Worm (Caenorhabditis elegans) whole organism, mixed stage, embryonic: ENCODE results near the gene tsp-12.

Experiments
- M03D4.4 ChIP-seq: sonication (generic microtip); optimal IDR thresholded peaks from 2 replicates; lab custom pipeline; 2017; ENCODE audit warnings: mild to moderate bottlenecking, missing genetic modification characterization, missing compliant biosample characterization
- bed-3 ChIP-seq: fragments of 200-800 bp; sonication (Bioruptor generic); optimal IDR thresholded peaks from 3 replicates; lab custom pipeline; 2018; ENCODE audit warnings: mild to moderate bottlenecking, missing genetic modification characterization, moderate library complexity, missing compliant biosample characterization
- ceh-39 ChIP-seq: fragments of 150-350 bp; optimal IDR thresholded peaks from 2 replicates; lab custom pipeline; 2014; ENCODE audit warnings: missing biosample characterization, missing genetic modification characterization
- ceh-43 ChIP-seq: fragments of 200-800 bp; sonication (Bioruptor generic); optimal IDR thresholded peaks from 2 replicates; lab custom pipeline; 2018; ENCODE audit warnings: mild to moderate bottlenecking, missing genetic modification characterization, moderate library complexity, missing compliant biosample characterization
- ces-1 ChIP-seq: fragments of 150-350 bp; optimal IDR thresholded peaks from 2 replicates; lab custom pipeline; 2014; ENCODE audit warnings: missing biosample characterization, missing genetic modification reagents, missing genetic modification characterization
- cnd-1 ChIP-seq: fragments of 200-800 bp; sonication (Bioruptor generic); optimal IDR thresholded peaks from 2 replicates; lab custom pipeline; 2018; ENCODE audit warnings: mild to moderate bottlenecking, missing genetic modification characterization, missing compliant biosample characterization
- drap-1 ChIP-seq: fragments of 200-800 bp; sonication (Bioruptor generic); optimal IDR thresholded peaks from 3 replicates; lab custom pipeline; 2018; ENCODE audit warnings: mild to moderate bottlenecking, missing genetic modification characterization, missing compliant biosample characterization
- elt-1 ChIP-seq: sonication (generic microtip); optimal IDR thresholded peaks from 2 replicates; lab custom pipeline; 2017; ENCODE audit warnings: missing genetic modification characterization, mild to moderate bottlenecking, missing compliant biosample characterization, antibody characterized with exemption, moderate library complexity, borderline replicate concordance; ENCODE audit not compliant: insufficient read depth
- elt-3 ChIP-seq: fragments of 150-350 bp; optimal IDR thresholded peaks from 2 replicates; lab custom pipeline; 2014; ENCODE audit warnings: missing biosample characterization, missing genetic modification characterization
- flh-1 ChIP-seq: fragments of 200-800 bp; sonication (Bioruptor generic); optimal IDR thresholded peaks from 2 replicates; lab custom pipeline; 2018; ENCODE audit warnings: mild to moderate bottlenecking, missing genetic modification characterization, moderate library complexity, missing compliant biosample characterization
- ham-2 ChIP-seq: fragments of 200-800 bp; sonication (Bioruptor generic); optimal IDR thresholded peaks from 2 replicates; lab custom pipeline; 2018; ENCODE audit warnings: mild to moderate bottlenecking, missing genetic modification characterization, missing compliant biosample characterization
- hlh-1 ChIP-seq: fragments of 150-350 bp; optimal IDR thresholded peaks from 2 replicates; lab custom pipeline; 2014; ENCODE audit warnings: missing biosample characterization, missing genetic modification reagents, missing genetic modification characterization
- lin-13 ChIP-seq: fragments of 150-350 bp; optimal IDR thresholded peaks from 2 replicates; lab custom pipeline; 2014; ENCODE audit warnings: missing biosample characterization, missing genetic modification characterization
- lin-32 ChIP-seq: fragments of 200-800 bp; sonication (Bioruptor generic); optimal IDR thresholded peaks from 2 replicates; lab custom pipeline; 2018; ENCODE audit warnings: mild to moderate bottlenecking, missing genetic modification characterization, missing compliant biosample characterization
- lsy-2 ChIP-seq: fragments of 150-350 bp; optimal IDR thresholded peaks from 2 replicates; lab custom pipeline; 2014; ENCODE audit warnings: missing biosample characterization, missing genetic modification characterization
- mab-5 ChIP-seq: fragments of 150-350 bp; optimal IDR thresholded peaks from 2 replicates; lab custom pipeline; 2014; ENCODE audit warnings: missing biosample characterization, missing genetic modification characterization
- mep-1 ChIP-seq: fragments of 150-350 bp; optimal IDR thresholded peaks from 2 replicates; lab custom pipeline; 2017; ENCODE audit warnings: missing biosample characterization, missing genetic modification reagents, missing genetic modification characterization, inconsistent platforms
- mls-2 ChIP-seq: sonication (generic microtip); optimal IDR thresholded peaks from 2 replicates; lab custom pipeline; 2016; ENCODE audit warnings: mild to moderate bottlenecking, missing genetic modification characterization, moderate library complexity, missing compliant biosample characterization
- nhr-12 ChIP-seq: fragments of 150-350 bp; optimal IDR thresholded peaks from 2 replicates; lab custom pipeline; 2014; ENCODE audit warnings: missing biosample characterization, missing genetic modification characterization
- nhr-2 ChIP-seq: fragments of 150-350 bp; optimal IDR thresholded peaks from 2 replicates; lab custom pipeline; 2014; ENCODE audit warnings: missing biosample characterization, missing genetic modification characterization
- nhr-237 ChIP-seq: fragments of 150-350 bp; optimal IDR thresholded peaks from 2 replicates; lab custom pipeline; 2014; ENCODE audit warnings: missing biosample characterization, missing genetic modification characterization
- nhr-28 ChIP-seq: fragments of 150-350 bp; optimal IDR thresholded peaks from 2 replicates; lab custom pipeline; 2014; ENCODE audit warnings: missing biosample characterization, missing genetic modification characterization
- nhr-76 ChIP-seq: sonication (generic microtip); optimal IDR thresholded peaks from 2 replicates; lab custom pipeline; 2017; ENCODE audit warnings: missing biosample characterization, missing genetic modification characterization
- pha-4 ChIP-seq: fragments of 150-350 bp; optimal IDR thresholded peaks from 2 replicates; lab custom pipeline; 2018; ENCODE audit warnings: missing biosample characterization, missing genetic modification reagents, missing genetic modification characterization
- sem-2 ChIP-seq: fragments of 200-800 bp; sonication (Bioruptor generic); optimal IDR thresholded peaks from 2 replicates; lab custom pipeline; 2018; ENCODE audit warnings: mild to moderate bottlenecking, missing genetic modification characterization, missing compliant biosample characterization
- snpc-4 ChIP-seq: fragments of 150-350 bp; optimal IDR thresholded peaks from 2 replicates; lab custom pipeline; 2014; ENCODE audit warnings: missing biosample characterization, missing genetic modification characterization
- sptf-1 ChIP-seq: sonication (generic microtip); optimal IDR thresholded peaks from 2 replicates; lab custom pipeline; 2017; ENCODE audit warnings: mild to moderate bottlenecking, missing genetic modification characterization, moderate library complexity, missing compliant biosample characterization
- tbx-8 ChIP-seq: fragments of 200-800 bp; sonication (Bioruptor generic); optimal IDR thresholded peaks from 2 replicates; lab custom pipeline; 2018; ENCODE audit warnings: mild to moderate bottlenecking, missing genetic modification characterization, moderate library complexity, missing compliant biosample characterization
- unc-120 ChIP-seq: sonication (generic microtip); optimal IDR thresholded peaks from 2 replicates; lab custom pipeline; 2017; ENCODE audit warnings: missing genetic modification characterization, missing compliant biosample characterization; ENCODE audit not compliant: poor library complexity, severe bottlenecking
- unc-39 ChIP-seq: fragments of 150-350 bp; optimal IDR thresholded peaks from 2 replicates; lab custom pipeline; 2014; ENCODE audit warnings: missing biosample characterization, missing genetic modification characterization
- unc-62 ChIP-seq: fragments of 150-350 bp; optimal IDR thresholded peaks from 2 replicates; lab custom pipeline; 2014; ENCODE audit warnings: missing biosample characterization, missing genetic modification reagents, missing genetic modification characterization
- zip-8 ChIP-seq: fragments of 150-350 bp; optimal IDR thresholded peaks from 2 replicates; lab custom pipeline; 2014; ENCODE audit warnings: missing biosample characterization, missing genetic modification characterization
- ztf-11 ChIP-seq: fragments of 150-350 bp; optimal IDR thresholded peaks from 2 replicates; lab custom pipeline; 2014; ENCODE audit warnings: missing biosample characterization, missing genetic modification characterization

The tsp-12 gene

ce11 chrIV:10150552-10151004, at the start of gene tsp-12:
Gene tsp-12 (minus strand): TSS chrIV:10150602.
- TF ChIP-seq sptf-1 (tag; lab: Kevin White, UChicago) (peak; percentile 27), M03D4.4 (tag; lab: Kevin White, UChicago) (no peak), elt-3 (no peak), ces-1 (peak; percentile 83), flh-1 (GFP tag; lab: Kevin White, UChicago) (no peak), unc-39 (tag; lab: Kevin White, UChicago) (no peak), unc-120 (no peak), cnd-1 (tag; lab: Kevin White, UChicago) (no peak), lsy-2 (tag; lab: Kevin White, UChicago) (no peak), nhr-12 (no peak)

- TF ChIP-seq lsy-2 (tag; lab: Kevin White, UChicago) (peak; percentile 49), ces-1 (no peak)
Measured at ce11 chrIV:10197317-10197867, 47.0 kb upstream of the tsp-12 start, which contains the start of gene gon-4. Gene gon-4 (plus strand): TSS chrIV:10197817.

ce11 chrIV:10194345-10194744, 43.9 kb upstream of the tsp-12 start, which contains the start of gene ptrg-1:
Gene ptrg-1 (minus strand): TSS chrIV:10194445.
- TF ChIP-seq bed-3 (GFP tag; lab: Kevin White, UChicago) = no peak
- TF ChIP-seq lin-13 (tag; lab: Kevin White, UChicago) = no peak
- TF ChIP-seq pha-4 (tag; lab: Kevin White, UChicago) = no peak
- no peak for TF ChIP-seq snpc-4 (tag; lab: Kevin White, UChicago)
- no peak for TF ChIP-seq drap-1 (GFP tag; lab: Kevin White, UChicago)
- TF ChIP-seq ham-2 = no peak
- TF ChIP-seq nhr-28 = no peak
- TF ChIP-seq ceh-43 = no peak
- TF ChIP-seq lin-32 (GFP tag; lab: Kevin White, UChicago) = no peak
- no peak for TF ChIP-seq nhr-76
- no peak for TF ChIP-seq nhr-12
- TF ChIP-seq elt-3 = no peak
- no peak for TF ChIP-seq cnd-1 (tag; lab: Kevin White, UChicago)
- no peak for TF ChIP-seq unc-62
- no peak for TF ChIP-seq nhr-237 (tag; lab: Kevin White, UChicago)

ce11 chrIV:10191498-10191897, 41.1 kb upstream of the tsp-12 start:
- no peak for TF ChIP-seq elt-3
- peak; percentile 77 for TF ChIP-seq ces-1
- no peak for TF ChIP-seq ztf-11

ce11 chrIV:10190586-10190985, 40.2 kb upstream of the tsp-12 start:
- no peak for TF ChIP-seq mls-2 (tag; lab: Kevin White, UChicago)
- peak; percentile 87 for TF ChIP-seq cnd-1 (tag; lab: Kevin White, UChicago)

- TF ChIP-seq ces-1 (peak; percentile 87), sem-2 (GFP tag; lab: Kevin White, UChicago) (no peak), nhr-237 (tag; lab: Kevin White, UChicago) (no peak)
Measured at ce11 chrIV:10188505-10188904, 38.1 kb upstream of the tsp-12 start.

ce11 chrIV:10180133-10180749, 29.8 kb upstream of the tsp-12 start, which contains the start of gene gta-1:
Gene gta-1 (plus strand): TSS chrIV:10180660.
- no peak for TF ChIP-seq lin-32 (GFP tag; lab: Kevin White, UChicago)
- no peak for TF ChIP-seq elt-3
- TF ChIP-seq elt-1 (tag; lab: Kevin White, UChicago) = no peak
- TF ChIP-seq mls-2 (tag; lab: Kevin White, UChicago) = no peak
- no peak for TF ChIP-seq snpc-4 (tag; lab: Kevin White, UChicago)
- no peak for TF ChIP-seq M03D4.4 (tag; lab: Kevin White, UChicago)
- TF ChIP-seq mep-1 (tag; lab: Kevin White, UChicago) = no peak
- TF ChIP-seq flh-1 (GFP tag; lab: Kevin White, UChicago) = no peak
- TF ChIP-seq zip-8 (tag; lab: Kevin White, UChicago) = no peak
- TF ChIP-seq ces-1 = peak; percentile 35
- TF ChIP-seq lin-13 (tag; lab: Kevin White, UChicago) = no peak
- no peak for TF ChIP-seq lsy-2 (tag; lab: Kevin White, UChicago)
- TF ChIP-seq ztf-11 = no peak
- TF ChIP-seq nhr-2 (tag; lab: Kevin White, UChicago) = no peak
- TF ChIP-seq unc-62 = peak; percentile 44
- no peak for TF ChIP-seq cnd-1 (tag; lab: Kevin White, UChicago)
- no peak for TF ChIP-seq drap-1 (GFP tag; lab: Kevin White, UChicago)
- TF ChIP-seq hlh-1 (tag; lab: Kevin White, UChicago) = peak; percentile 98
- TF ChIP-seq tbx-8 (GFP tag; lab: Kevin White, UChicago) = no peak
- no peak for TF ChIP-seq sem-2 (GFP tag; lab: Kevin White, UChicago)
- TF ChIP-seq ceh-39 (tag; lab: Kevin White, UChicago) = no peak
- no peak for TF ChIP-seq mab-5
- peak; percentile 42 for TF ChIP-seq unc-120
- no peak for TF ChIP-seq ham-2
- TF ChIP-seq pha-4 (tag; lab: Kevin White, UChicago) = no peak
- no peak for TF ChIP-seq unc-39 (tag; lab: Kevin White, UChicago)
- TF ChIP-seq nhr-12 = no peak
- TF ChIP-seq bed-3 (GFP tag; lab: Kevin White, UChicago) = no peak
- no peak for TF ChIP-seq nhr-28
